Worm (Caenorhabditis elegans) whole organism, midembryonic: Measurements from ENCODE around the gene ife-5.

Experiments used
- cog-1 ChIP-seq: sonication (generic microtip); optimal IDR thresholded peaks from 2 replicates; lab custom pipeline; 2016; ENCODE audit warnings: missing genetic modification characterization, missing compliant biosample characterization
- med-1 ChIP-seq: sonication (generic microtip); optimal IDR thresholded peaks from 2 replicates; lab custom pipeline; 2017; ENCODE audit warnings: missing genetic modification characterization, mild to moderate bottlenecking, missing compliant biosample characterization, antibody characterized with exemption, missing genetic modification reagents; ENCODE audit not compliant: insufficient read depth
- ztf-23 ChIP-seq: fragments of 200-800 bp; sonication (Bioruptor generic); IDR thresholded peaks from 2 replicates; pipeline ENCODE4 v1.3.6; 2022; ENCODE audit warnings: missing genetic modification reagents, missing genetic modification characterization, missing compliant biosample characterization

DNA sequence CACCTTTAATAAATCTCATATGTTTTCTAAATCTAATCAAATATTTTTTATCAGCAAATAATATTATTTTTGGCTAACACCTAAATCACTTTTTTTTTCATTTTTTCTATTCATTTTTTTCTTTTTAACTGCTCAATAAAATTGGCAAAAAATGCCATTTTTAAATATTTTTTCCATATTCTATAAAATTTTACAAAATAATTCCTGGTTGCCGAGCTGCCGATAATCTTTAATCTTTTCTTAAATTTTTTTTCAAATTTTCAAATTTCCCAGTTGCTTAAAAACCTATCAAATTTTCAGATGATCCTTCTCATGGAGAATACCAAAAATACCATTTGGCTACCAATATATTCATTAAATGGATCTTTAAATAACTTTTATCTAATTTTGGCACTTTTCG, 31.1 kb downstream of the ife-5 start, which contains the start of gene sre-51:
- TF ChIP-seq cog-1 (tag; lab: Kevin White, UChicago) (no peak), med-1 (GFP tag; lab: Kevin White, UChicago) (no peak), ztf-23 (GFP tag; lab: Robert Waterston, UW) (no peak)
